Worm (Caenorhabditis elegans): Measurements from ENCODE around the gene C35D10.12.

DNA sequence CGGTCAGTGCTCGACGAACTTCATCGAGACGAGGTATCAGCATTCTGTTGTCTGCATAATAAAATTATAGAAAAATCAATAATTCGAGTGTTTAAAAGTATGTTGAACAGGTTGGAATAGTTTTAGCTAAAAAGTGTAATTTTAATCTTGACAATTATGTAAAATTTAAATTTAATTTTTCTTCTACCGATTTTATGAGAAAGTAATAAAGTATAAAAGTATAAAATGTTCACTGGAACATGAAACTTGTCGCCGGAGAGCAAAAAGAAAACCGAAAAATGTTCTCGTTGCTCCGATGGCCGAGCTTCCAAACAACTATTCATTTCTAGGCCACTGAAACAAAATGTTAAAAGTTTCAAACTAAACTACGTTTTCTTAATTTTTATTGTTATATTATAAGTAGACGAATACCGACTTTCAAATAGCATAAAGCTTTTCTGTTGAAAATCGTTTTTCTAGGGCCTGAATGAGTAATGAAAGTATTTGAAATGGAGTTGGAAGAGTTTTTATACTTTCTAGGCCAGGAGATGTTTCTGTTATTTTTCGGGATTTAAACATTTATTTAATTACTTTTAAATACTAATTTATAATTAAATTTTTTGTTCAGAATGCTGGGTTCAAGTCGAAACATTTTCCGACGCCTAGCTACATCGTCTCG lies 12.7 kb downstream of the C35D10.12 start, which contains the start of the genes C35D10.10 and C35D10.5:
- TF ChIP-seq ztf-11 (tag; optimal IDR thresholded peaks at IDR 0.05) (no peak), rbr-2 (tag; optimal IDR thresholded peaks at IDR 0.05) (no peak), pha-4 (GFP tag; IDR thresholded peaks at IDR 0.05) (no peak), pha-4 (tag; optimal IDR thresholded peaks at IDR 0.05) (no peak), lin-13 (GFP tag; optimal IDR thresholded peaks at IDR 0.05) (no peak)
